Worm (Caenorhabditis elegans) whole organism, L1 larva: ENCODE measurements around the gene aagr-2.

Experiments used
- C04F5.9 ChIP-seq: sonication (generic microtip); optimal IDR thresholded peaks from 2 replicates; lab custom pipeline; 2016; ENCODE audit warnings: missing genetic modification characterization, missing compliant biosample characterization
- C34B4.2 ChIP-seq: sonication (generic microtip); optimal IDR thresholded peaks from 2 replicates; lab custom pipeline; 2017; ENCODE audit warnings: mild to moderate bottlenecking, missing genetic modification characterization, missing compliant biosample characterization
- F16B12.6 ChIP-seq: fragments of 150-350 bp; optimal IDR thresholded peaks from 2 replicates; lab custom pipeline; 2014; ENCODE audit warnings: missing biosample characterization, missing genetic modification characterization
- aha-1 ChIP-seq: fragments of 150-350 bp; optimal IDR thresholded peaks from 2 replicates; lab custom pipeline; 2014; ENCODE audit warnings: missing biosample characterization, missing genetic modification characterization
- ceh-82 ChIP-seq, 3 experiments: fragments of 150-350 bp in 1 of 3; sonication (generic microtip) in 2 of 3; optimal IDR thresholded peaks; 2 replicates each; lab custom pipeline; 2014 to 2017; ENCODE audit warnings: missing biosample characterization in 3 of 3, missing genetic modification characterization in 3 of 3
- ces-1 ChIP-seq: fragments of 150-350 bp; optimal IDR thresholded peaks from 2 replicates; lab custom pipeline; 2014; ENCODE audit warnings: missing biosample characterization, missing genetic modification reagents, missing genetic modification characterization
- dsc-1 ChIP-seq: sonication (generic microtip); optimal IDR thresholded peaks from 2 replicates; lab custom pipeline; 2016; ENCODE audit warnings: mild to moderate bottlenecking, missing genetic modification characterization, missing compliant biosample characterization
- efl-1 ChIP-seq, 4 experiments: fragments of 150-350 bp; optimal IDR thresholded peaks in 3 of 4; peaks in 1 of 4; 1 replicate in 1 of 4; 2 replicates in 3 of 4; lab custom pipeline; 2014; ENCODE audit warnings: missing biosample characterization in 2 of 4, missing genetic modification characterization in 2 of 4, missing genetic modification reagents in 2 of 4
- efl-3 ChIP-seq: fragments of 200-800 bp; sonication (Bioruptor generic); optimal IDR thresholded peaks from 2 replicates; lab custom pipeline; 2018; ENCODE audit warnings: mild to moderate bottlenecking, missing genetic modification characterization, missing compliant biosample characterization
- elt-2 ChIP-seq: sonication (generic microtip); optimal IDR thresholded peaks from 2 replicates; lab custom pipeline; 2016; ENCODE audit warnings: missing genetic modification characterization, mild to moderate bottlenecking, inconsistent platforms, missing compliant biosample characterization, missing genetic modification reagents
- elt-3 ChIP-seq, 6 experiments: fragments of 150-350 bp in 1 of 6; sonication (generic microtip); optimal IDR thresholded peaks; 2 replicates each; lab custom pipeline; 2017 to 2018; ENCODE audit warnings: missing biosample characterization in 6 of 6, missing genetic modification characterization in 6 of 6, inconsistent platforms in 1 of 6
- fkh-4 ChIP-seq: sonication (generic microtip); optimal IDR thresholded peaks from 2 replicates; lab custom pipeline; 2016; ENCODE audit warnings: missing compliant biosample characterization, missing genetic modification characterization, borderline replicate concordance
- jun-1 ChIP-seq: fragments of 150-350 bp; optimal IDR thresholded peaks from 2 replicates; lab custom pipeline; 2014; ENCODE audit warnings: missing biosample characterization, missing genetic modification reagents, missing genetic modification characterization
- lin-14 ChIP-seq: fragments of 200-800 bp; sonication (Bioruptor generic); optimal IDR thresholded peaks from 2 replicates; lab custom pipeline; 2018; ENCODE audit warnings: mild to moderate bottlenecking, missing genetic modification characterization, moderate library complexity, missing compliant biosample characterization
- lin-35 ChIP-seq, 2 experiments: fragments of 150-350 bp; optimal IDR thresholded peaks; 2 replicates each; lab custom pipeline; 2014; ENCODE audit warnings: missing biosample characterization in 2 of 2, missing genetic modification characterization in 2 of 2, missing genetic modification reagents in 2 of 2
- lin-39 ChIP-seq: fragments of 150-350 bp; optimal IDR thresholded peaks from 2 replicates; lab custom pipeline; 2014; ENCODE audit warnings: missing biosample characterization, missing genetic modification reagents, missing genetic modification characterization
- lir-3 ChIP-seq: sonication (generic microtip); optimal IDR thresholded peaks from 2 replicates; lab custom pipeline; 2016; ENCODE audit warnings: mild to moderate bottlenecking, missing genetic modification characterization, moderate library complexity, missing compliant biosample characterization; ENCODE audit not compliant: poor library complexity
- mdl-1 ChIP-seq, 2 experiments: fragments of 150-350 bp; optimal IDR thresholded peaks; 2 replicates each; lab custom pipeline; 2014 to 2017; ENCODE audit warnings: missing biosample characterization in 2 of 2, missing genetic modification characterization in 2 of 2, inconsistent platforms in 1 of 2
- mep-1 ChIP-seq: fragments of 150-350 bp; optimal IDR thresholded peaks from 2 replicates; lab custom pipeline; 2014; ENCODE audit warnings: missing biosample characterization, missing genetic modification characterization
- nhr-11 ChIP-seq: fragments of 150-350 bp; optimal IDR thresholded peaks from 2 replicates; lab custom pipeline; 2014; ENCODE audit warnings: missing biosample characterization, missing genetic modification characterization
- nhr-12 ChIP-seq: sonication (generic microtip); optimal IDR thresholded peaks from 2 replicates; lab custom pipeline; 2017; ENCODE audit warnings: missing biosample characterization, missing genetic modification characterization
- nhr-19 ChIP-seq: fragments of 200-800 bp; sonication (Bioruptor generic); conservative IDR thresholded peaks from 2 replicates; pipeline ENCODE4 v1.3.6; 2022; ENCODE audit warnings: missing genetic modification characterization, missing compliant biosample characterization
- nhr-20 ChIP-seq: sonication (generic microtip); optimal IDR thresholded peaks from 2 replicates; lab custom pipeline; 2016; ENCODE audit warnings: mild to moderate bottlenecking, missing genetic modification characterization, missing compliant biosample characterization
- nhr-71 ChIP-seq: sonication (generic microtip); optimal IDR thresholded peaks from 2 replicates; lab custom pipeline; 2016; ENCODE audit warnings: mild to moderate bottlenecking, missing genetic modification characterization, moderate library complexity, missing compliant biosample characterization
- nhr-85 ChIP-seq: sonication (generic microtip); peaks from one replicate; lab custom pipeline; 2016; ENCODE audit warnings: missing genetic modification characterization, inconsistent platforms, missing compliant biosample characterization
- nhr-90 ChIP-seq: sonication (generic microtip); optimal IDR thresholded peaks from 2 replicates; lab custom pipeline; 2016; ENCODE audit warnings: mild to moderate bottlenecking, missing genetic modification characterization, missing compliant biosample characterization; ENCODE audit not compliant: poor library complexity
- pax-3 ChIP-seq: fragments of 200-800 bp; sonication (Bioruptor generic); optimal IDR thresholded peaks from 2 replicates; lab custom pipeline; 2018; ENCODE audit warnings: mild to moderate bottlenecking, missing genetic modification characterization, moderate library complexity, missing compliant biosample characterization
- pqm-1 ChIP-seq: sonication (generic microtip); optimal IDR thresholded peaks from 3 replicates; lab custom pipeline; 2017; ENCODE audit warnings: missing biosample characterization, missing genetic modification characterization
- snpc-4 ChIP-seq: fragments of 150-350 bp; optimal IDR thresholded peaks from 2 replicates; lab custom pipeline; 2014; ENCODE audit warnings: missing biosample characterization, missing genetic modification characterization
- sox-4 ChIP-seq: sonication (generic microtip); optimal IDR thresholded peaks from 2 replicates; lab custom pipeline; 2016; ENCODE audit warnings: missing genetic modification characterization, missing compliant biosample characterization
- tlp-1 ChIP-seq: fragments of 150-350 bp; optimal IDR thresholded peaks from 2 replicates; lab custom pipeline; 2014; ENCODE audit warnings: missing biosample characterization, missing genetic modification characterization
- unc-30 ChIP-seq: sonication (generic microtip); optimal IDR thresholded peaks from 2 replicates; lab custom pipeline; 2017; ENCODE audit warnings: missing biosample characterization, missing genetic modification characterization
- unc-62 ChIP-seq: fragments of 150-350 bp; optimal IDR thresholded peaks from 2 replicates; lab custom pipeline; 2014; ENCODE audit warnings: missing biosample characterization, missing genetic modification reagents, missing genetic modification characterization
- unc-98 ChIP-seq: fragments of 200-800 bp; sonication (Bioruptor generic); IDR thresholded peaks from 2 replicates; pipeline ENCODE4 v1.3.6; 2022; ENCODE audit warnings: missing genetic modification characterization, missing compliant biosample characterization
- xbp-1 ChIP-seq: sonication (generic microtip); optimal IDR thresholded peaks from 2 replicates; lab custom pipeline; 2016; ENCODE audit warnings: missing genetic modification characterization, missing compliant biosample characterization
- ztf-4 ChIP-seq: fragments of 150-350 bp; optimal IDR thresholded peaks from 2 replicates; lab custom pipeline; 2014; ENCODE audit warnings: missing biosample characterization, missing genetic modification characterization

The aagr-2 gene

DNA sequence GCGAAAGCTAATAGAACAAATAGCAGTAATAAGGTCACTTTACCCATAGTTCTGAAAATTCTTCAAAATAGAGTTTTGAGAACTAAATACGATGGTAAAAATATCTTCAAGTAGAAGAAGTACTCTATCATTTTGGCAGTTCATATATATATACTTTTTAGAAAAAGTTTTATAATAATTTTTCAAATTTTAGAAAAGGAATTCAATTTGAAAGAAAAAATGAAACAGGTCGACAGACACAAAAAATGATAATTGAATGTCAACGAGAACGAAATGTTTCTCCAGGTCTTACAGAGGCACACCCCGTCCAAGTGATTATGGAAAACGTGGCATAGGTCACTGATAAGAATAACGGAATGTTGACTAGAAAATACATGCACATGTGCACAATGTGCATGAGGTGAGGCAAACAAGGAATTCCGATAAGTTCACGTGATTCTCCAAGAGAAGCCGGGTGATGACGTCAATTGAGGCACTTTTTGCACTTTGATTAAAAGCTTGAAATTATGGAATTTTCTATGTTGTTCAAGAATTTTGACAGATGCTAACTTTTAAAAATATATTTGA is at the start of gene aagr-2:
aagr-2 (minus strand) TSS at position 51 of the 567 bp plus-strand sequence.
- TF ChIP-seq nhr-20 = peak; percentile 37
- no peak for TF ChIP-seq tlp-1 (tag; lab: Kevin White, UChicago)
- TF ChIP-seq ceh-82 (tag; optimal IDR thresholded peaks at IDR 0.05; lab: Kevin White, UChicago) = no peak
- TF ChIP-seq mdl-1 (tag; optimal IDR thresholded peaks at IDR 0.05; lab: Kevin White, UChicago) = peak in 1 of 2 experiments; percentile 74
- peak; percentile 100 for TF ChIP-seq elt-2 (tag; lab: Kevin White, UChicago)
- TF ChIP-seq nhr-90 (tag; lab: Kevin White, UChicago) = peak; percentile 51
- TF ChIP-seq pax-3 (tag; lab: Kevin White, UChicago) = peak; percentile 13
- peak; percentile 36 for TF ChIP-seq nhr-71 (tag; lab: Kevin White, UChicago)
- peak in 1 of 2 experiments; percentile 60 for TF ChIP-seq lin-35 (GFP tag; optimal IDR thresholded peaks at IDR 0.05; lab: Kevin White, UChicago)
- no peak for TF ChIP-seq efl-3 (GFP tag; lab: Kevin White, UChicago)
- peak; percentile 67 for TF ChIP-seq pqm-1 (tag; lab: Kevin White, UChicago)
- TF ChIP-seq nhr-19 (GFP tag; lab: Robert Waterston, UW) = no peak
- no peak for TF ChIP-seq snpc-4 (tag; lab: Kevin White, UChicago)
- no peak for TF ChIP-seq efl-1 (optimal IDR thresholded peaks at IDR 0.05; lab: Kevin White, UChicago)
- TF ChIP-seq efl-1 (GFP tag; optimal IDR thresholded peaks at IDR 0.05 in 1 of 2; lab: Kevin White, UChicago) = peak in 1 of 2 experiments; percentile 85
- TF ChIP-seq C34B4.2 (tag; lab: Kevin White, UChicago) = no peak
- no peak for TF ChIP-seq fkh-4 (tag; lab: Kevin White, UChicago)
- peak; percentile 19 for TF ChIP-seq jun-1

DNA sequence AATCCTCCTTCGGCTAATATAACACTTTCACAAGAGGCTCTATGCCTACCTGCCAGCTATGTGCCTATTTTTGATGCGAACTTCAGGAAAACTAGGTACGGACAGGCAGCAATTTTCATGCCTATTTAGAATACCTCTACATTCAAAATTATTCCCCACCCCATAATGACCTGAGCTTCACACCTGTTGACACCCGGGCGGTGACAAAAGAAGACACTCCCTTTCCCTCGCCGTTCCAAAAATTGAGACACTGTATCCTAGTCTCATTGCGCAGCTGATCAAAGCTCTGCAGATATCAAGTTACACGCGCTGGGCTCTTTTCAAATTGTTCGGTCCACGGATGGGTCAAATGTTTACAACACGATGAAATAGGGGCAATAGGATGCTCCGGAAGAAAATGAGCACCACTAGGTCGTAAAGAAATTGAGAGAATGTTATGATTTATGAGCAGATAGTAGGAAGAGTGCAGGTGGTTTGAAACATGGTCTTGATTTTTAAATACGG is 49.5 kb upstream of the aagr-2 start:
- TF ChIP-seq ceh-82 (tag; optimal IDR thresholded peaks at IDR 0.05; lab: Kevin White, UChicago) (no peak), dsc-1 (tag; lab: Kevin White, UChicago) (no peak), F16B12.6 (tag; lab: Kevin White, UChicago) (no peak), C04F5.9 (no peak), lin-39 (no peak)

- TF ChIP-seq ztf-4 (tag; lab: Kevin White, UChicago) = no peak
- TF ChIP-seq efl-3 (GFP tag; lab: Kevin White, UChicago) = no peak
- TF ChIP-seq ces-1 (GFP tag; lab: Kevin White, UChicago) = no peak
- no peak for TF ChIP-seq nhr-85 (tag; lab: Kevin White, UChicago)
- TF ChIP-seq unc-30 (tag; lab: Kevin White, UChicago) = no peak
- TF ChIP-seq nhr-11 (tag; lab: Kevin White, UChicago) = no peak
- TF ChIP-seq sox-4 = no peak
- no peak for TF ChIP-seq lir-3 (tag; lab: Kevin White, UChicago)
- TF ChIP-seq unc-62 (GFP tag; lab: Kevin White, UChicago) = no peak
- no peak for TF ChIP-seq mep-1 (tag; lab: Kevin White, UChicago)
- TF ChIP-seq elt-3 (tag; optimal IDR thresholded peaks at IDR 0.05; lab: Kevin White, UChicago) = no peak
These were observed 43.8 kb upstream of the aagr-2 start, which contains the start of gene shc-2 for ce11 chrII:4968863-4969262. shc-2 (plus strand) TSS chrII:4969163.

DNA sequence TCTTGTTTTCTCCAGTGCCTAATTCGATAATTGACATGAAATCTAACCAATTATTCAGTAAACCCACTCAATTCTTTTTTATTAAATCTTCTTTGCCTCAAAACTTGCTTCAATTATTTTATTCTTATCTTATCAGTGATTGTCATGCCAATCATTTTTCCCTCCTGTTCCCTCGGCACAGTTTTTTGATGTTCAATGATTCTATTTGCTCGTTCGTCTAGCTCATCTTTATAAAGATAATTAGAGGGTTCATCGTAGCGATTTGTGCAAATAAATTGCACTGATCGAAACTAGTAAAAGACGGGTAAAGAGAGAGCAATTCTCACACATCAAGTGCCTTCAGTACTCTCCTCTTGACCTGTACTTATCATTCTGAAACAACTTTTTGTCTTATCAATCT is 42.6 kb upstream of the aagr-2 start:
- TF ChIP-seq ztf-4 (tag; lab: Kevin White, UChicago) (no peak), elt-2 (tag; lab: Kevin White, UChicago) (peak; percentile 84)

ce11 chrII:4966576-4966975 is 41.5 kb upstream of the aagr-2 start:
- no peak for TF ChIP-seq aha-1
- TF ChIP-seq pqm-1 (tag; lab: Kevin White, UChicago) = peak; percentile 0
- TF ChIP-seq xbp-1 = no peak
- no peak for TF ChIP-seq nhr-12 (tag; lab: Kevin White, UChicago)
- peak; percentile 97 for TF ChIP-seq elt-2 (tag; lab: Kevin White, UChicago)
- TF ChIP-seq lin-14 (GFP tag; lab: Kevin White, UChicago) = peak; percentile 30
- no peak for TF ChIP-seq unc-98 (GFP tag; lab: Robert Waterston, UW)
